Fruit fly (Drosophila melanogaster) whole organism, prepupa: Measurements from ENCODE around the gene Phs.

Experiments
- CG10631 ChIP-seq: fragments of 200-800 bp; sonication (Bioruptor generic); optimal IDR thresholded peaks from 2 replicates; lab custom pipeline; 2016; ENCODE audit warnings: missing biosample characterization, missing genetic modification characterization
- CG11294 ChIP-seq: fragments of 200-800 bp; sonication (Bioruptor generic); IDR thresholded peaks from 2 replicates; pipeline ENCODE4 v1.3.6; 2022; ENCODE audit warnings: missing biosample characterization, missing genetic modification characterization
- CG15336 ChIP-seq: fragments of 200-800 bp; sonication (Bioruptor generic); IDR thresholded peaks from 2 replicates; pipeline ENCODE4 v1.3.6; 2022; ENCODE audit warnings: missing biosample characterization, missing genetic modification characterization
- CG16779 ChIP-seq: fragments of 200-800 bp; sonication (Bioruptor generic); optimal IDR thresholded peaks from 3 replicates; lab custom pipeline; 2017; ENCODE audit warnings: missing biosample characterization, mild to moderate bottlenecking, missing genetic modification characterization
- CG3032 ChIP-seq: fragments of 200-800 bp; optimal IDR thresholded peaks from 2 replicates; lab custom pipeline; 2019; ENCODE audit warnings: missing biosample characterization, mild to moderate bottlenecking, missing genetic modification characterization, moderate library complexity
- CG32006 ChIP-seq: fragments of 200-800 bp; sonication (Bioruptor generic); optimal IDR thresholded peaks from 3 replicates; lab custom pipeline; 2017; ENCODE audit warnings: missing biosample characterization, mild to moderate bottlenecking, missing genetic modification characterization
- CG34406 ChIP-seq: fragments of 200-800 bp; sonication (Bioruptor generic); optimal IDR thresholded peaks from 3 replicates; lab custom pipeline; 2016; ENCODE audit warnings: missing biosample characterization, missing genetic modification characterization
- CG3919 ChIP-seq: fragments of 200-800 bp; sonication (Bioruptor generic); optimal IDR thresholded peaks from 3 replicates; lab custom pipeline; 2016; ENCODE audit warnings: missing biosample characterization, missing genetic modification characterization
- CG4318 ChIP-seq: fragments of 200-800 bp; sonication (Bioruptor generic); optimal IDR thresholded peaks from 3 replicates; lab custom pipeline; 2017; ENCODE audit warnings: missing biosample characterization, mild to moderate bottlenecking, missing genetic modification characterization
- CG6276 ChIP-seq: fragments of 200-800 bp; sonication (Bioruptor generic); optimal IDR thresholded peaks from 2 replicates; lab custom pipeline; 2017; ENCODE audit warnings: missing biosample characterization, mild to moderate bottlenecking, missing genetic modification characterization
- CG6808 ChIP-seq: fragments of 200-800 bp; sonication (Bioruptor generic); optimal IDR thresholded peaks from 3 replicates; lab custom pipeline; 2017; ENCODE audit warnings: missing biosample characterization, missing genetic modification characterization, mild to moderate bottlenecking, moderate library complexity, missing genetic modification reagents
- CG6854 ChIP-seq: fragments of 200-800 bp; sonication (Bioruptor generic); optimal IDR thresholded peaks from 2 replicates; lab custom pipeline; 2017; ENCODE audit warnings: missing biosample characterization, mild to moderate bottlenecking, missing genetic modification characterization
- CG7368 ChIP-seq: fragments of 200-800 bp; sonication (Bioruptor generic); optimal IDR thresholded peaks from 3 replicates; lab custom pipeline; 2016; ENCODE audit warnings: missing biosample characterization, missing genetic modification characterization
- CG8119 ChIP-seq: fragments of 200-800 bp; sonication (Bioruptor generic); IDR thresholded peaks from 3 replicates; pipeline ENCODE4 v1.3.6; 2022; ENCODE audit warnings: missing biosample characterization, missing genetic modification characterization
- CG8632 ChIP-seq: fragments of 200-800 bp; sonication (Bioruptor generic); optimal IDR thresholded peaks from 3 replicates; lab custom pipeline; 2016; ENCODE audit warnings: missing biosample characterization, missing genetic modification characterization
- Eip78C ChIP-seq: fragments of 200-800 bp; sonication (Bioruptor generic); peaks from one replicate; lab custom pipeline; 2016; ENCODE audit warnings: missing biosample characterization, missing genetic modification characterization
- Eip93F ChIP-seq: fragments of 200-800 bp; sonication (Bioruptor generic); optimal IDR thresholded peaks from 2 replicates; lab custom pipeline; 2016; ENCODE audit warnings: missing biosample characterization, mild to moderate bottlenecking, missing genetic modification characterization
- Ets96B ChIP-seq: fragments of 200-800 bp; optimal IDR thresholded peaks from 2 replicates; lab custom pipeline; 2019; ENCODE audit warnings: missing biosample characterization, mild to moderate bottlenecking, missing genetic modification characterization, moderate library complexity
- Gug ChIP-seq: fragments of 200-800 bp; sonication (Bioruptor generic); IDR thresholded peaks from 2 replicates; pipeline ENCODE4 v1.3.6; 2022; ENCODE audit warnings: missing biosample characterization, missing genetic modification characterization
- Hr4 ChIP-seq: fragments of 200-800 bp; sonication (Bioruptor generic); optimal IDR thresholded peaks from 3 replicates; lab custom pipeline; 2016; ENCODE audit warnings: missing biosample characterization, missing genetic modification characterization
- Met ChIP-seq: fragments of 200-800 bp; sonication (Bioruptor generic); optimal IDR thresholded peaks from 3 replicates; lab custom pipeline; 2016; ENCODE audit warnings: missing biosample characterization, missing genetic modification characterization
- OdsH ChIP-seq: fragments of 200-800 bp; sonication (Bioruptor generic); optimal IDR thresholded peaks from 3 replicates; lab custom pipeline; 2016; ENCODE audit warnings: missing biosample characterization, missing genetic modification characterization
- Sox14 ChIP-seq: fragments of 200-800 bp; sonication (Bioruptor generic); optimal IDR thresholded peaks from 3 replicates; lab custom pipeline; 2016; ENCODE audit warnings: missing biosample characterization, missing genetic modification characterization
- achi ChIP-seq: fragments of 200-800 bp; sonication (Bioruptor generic); optimal IDR thresholded peaks from 3 replicates; lab custom pipeline; 2016; ENCODE audit warnings: missing biosample characterization, missing genetic modification characterization
- acj6 ChIP-seq: fragments of 200-800 bp; sonication (Bioruptor generic); optimal IDR thresholded peaks from 3 replicates; lab custom pipeline; 2016; ENCODE audit warnings: missing biosample characterization, missing genetic modification characterization
- cyc ChIP-seq: fragments of 200-800 bp; sonication (Bioruptor generic); optimal IDR thresholded peaks from 3 replicates; lab custom pipeline; 2016; ENCODE audit warnings: missing biosample characterization, missing genetic modification characterization
- dsx ChIP-seq: fragments of 200-800 bp; optimal IDR thresholded peaks from 3 replicates; lab custom pipeline; 2019; ENCODE audit warnings: missing biosample characterization, mild to moderate bottlenecking, missing genetic modification characterization, moderate library complexity; ENCODE audit not compliant: poor library complexity, severe bottlenecking
- eg ChIP-seq: fragments of 200-800 bp; sonication (Bioruptor generic); IDR thresholded peaks from 3 replicates; pipeline ENCODE4 v1.3.6; 2022; ENCODE audit warnings: missing biosample characterization, missing genetic modification characterization
- esn ChIP-seq: fragments of 200-800 bp; sonication (Bioruptor generic); optimal IDR thresholded peaks from 2 replicates; lab custom pipeline; 2016; ENCODE audit warnings: missing biosample characterization, mild to moderate bottlenecking, missing genetic modification characterization, moderate library complexity
- fd59A ChIP-seq: fragments of 200-800 bp; sonication (Bioruptor generic); optimal IDR thresholded peaks from 2 replicates; lab custom pipeline; 2017; ENCODE audit warnings: missing biosample characterization, mild to moderate bottlenecking, missing genetic modification characterization, missing genetic modification reagents
- lz ChIP-seq: fragments of 200-800 bp; sonication (Bioruptor generic); optimal IDR thresholded peaks from 3 replicates; lab custom pipeline; 2016; ENCODE audit warnings: missing biosample characterization, missing genetic modification characterization
- salr ChIP-seq, 2 experiments: fragments of 200-800 bp; sonication (Bioruptor generic); optimal IDR thresholded peaks; 3 replicates each; lab custom pipeline; 2016 to 2018; ENCODE audit warnings: missing biosample characterization in 2 of 2, missing genetic modification characterization in 2 of 2, mild to moderate bottlenecking in 1 of 2
- spab ChIP-seq: fragments of 200-800 bp; sonication (Bioruptor generic); optimal IDR thresholded peaks from 2 replicates; lab custom pipeline; 2017; ENCODE audit warnings: missing biosample characterization, mild to moderate bottlenecking, missing genetic modification characterization, missing genetic modification reagents
- ss ChIP-seq, 2 experiments: fragments of 200-800 bp; sonication (Bioruptor generic); optimal IDR thresholded peaks; 2 replicates in 1 of 2; 3 replicates in 1 of 2; lab custom pipeline; 2017 to 2018; ENCODE audit warnings: mild to moderate bottlenecking in 2 of 2, missing biosample characterization in 2 of 2, missing genetic modification characterization in 2 of 2, moderate library complexity in 1 of 2
- svp ChIP-seq: fragments of 200-800 bp; sonication (Bioruptor generic); peaks from one replicate; lab custom pipeline; 2016; ENCODE audit warnings: missing biosample characterization, missing genetic modification characterization

The Phs gene

dm6 chr3L:15592536-15593260 lies 27.0 kb upstream of the Phs start:
- TF ChIP-seq spab (GFP tag; lab: Kevin White, UChicago) (peak; percentile 4), CG8119 (GFP tag; lab: Robert Waterston, UW) (peak; percentile 88), salr (GFP tag; optimal IDR thresholded peaks at IDR 0.05; lab: Kevin White, UChicago) (peak in 1 of 2 experiments; percentile 56), Ets96B (tag; lab: Kevin White, UChicago) (peak; percentile 24), Met (GFP tag; lab: Kevin White, UChicago) (no peak), dsx (GFP tag; lab: Kevin White, UChicago) (no peak), OdsH (GFP tag; lab: Kevin White, UChicago) (peak; percentile 40), eg (GFP tag; lab: Robert Waterston, UW) (peak; percentile 71), esn (GFP tag; lab: Kevin White, UChicago) (peak; percentile 44), CG32006 (GFP tag; lab: Kevin White, UChicago) (peak; percentile 81), CG8632 (GFP tag; lab: Kevin White, UChicago) (peak; percentile 43), CG7368 (no peak), CG3919 (GFP tag; lab: Kevin White, UChicago) (peak; percentile 40), Gug (GFP tag; lab: Robert Waterston, UW) (peak; percentile 61), CG6808 (no peak), CG4318 (GFP tag; lab: Kevin White, UChicago) (peak; percentile 38), Hr4 (GFP tag; lab: Kevin White, UChicago) (peak; percentile 48), CG6276 (GFP tag; lab: Kevin White, UChicago) (peak; percentile 79), CG15336 (GFP tag; lab: Robert Waterston, UW) (peak; percentile 84), CG11294 (GFP tag; lab: Robert Waterston, UW) (peak; percentile 42; the same call in 1 of the 2 replicates), lz (GFP tag; lab: Kevin White, UChicago) (no peak), cyc (GFP tag; lab: Kevin White, UChicago) (no peak), CG34406 (GFP tag; lab: Kevin White, UChicago) (peak; percentile 37), ss (GFP tag; optimal IDR thresholded peaks at IDR 0.05; lab: Kevin White, UChicago) (no peak), achi (GFP tag; lab: Kevin White, UChicago) (peak; percentile 49), CG10631 (GFP tag; lab: Kevin White, UChicago) (peak; percentile 27), CG3032 (tag; lab: Kevin White, UChicago) (peak; percentile 31), Eip78C (GFP tag; lab: Kevin White, UChicago) (peak; percentile 67), acj6 (GFP tag; lab: Kevin White, UChicago) (peak; percentile 12)

- peak; percentile 42 for TF ChIP-seq Eip78C (GFP tag; lab: Kevin White, UChicago)
- no peak for TF ChIP-seq CG6854
Measured at dm6 chr3L:15593399-15593798, 26.3 kb upstream of the Phs start.

dm6 chr3L:15594093-15594653 lies 25.5 kb upstream of the Phs start:
- TF ChIP-seq svp (GFP tag; lab: Kevin White, UChicago): peak; percentile 67
- TF ChIP-seq fd59A (GFP tag; lab: Kevin White, UChicago): no peak
- no peak for TF ChIP-seq CG8119 (GFP tag; lab: Robert Waterston, UW)
- peak; percentile 69 for TF ChIP-seq Sox14
- no peak for TF ChIP-seq CG34406 (GFP tag; lab: Kevin White, UChicago)
- TF ChIP-seq Eip78C (GFP tag; lab: Kevin White, UChicago): peak; percentile 2
- TF ChIP-seq CG16779 (tag; lab: Kevin White, UChicago): no peak
- TF ChIP-seq lz (GFP tag; lab: Kevin White, UChicago): no peak
- peak; percentile 32 for TF ChIP-seq Eip93F
- TF ChIP-seq, all 60 proteins: peak for 4
